Worm (Caenorhabditis elegans) whole organism, L4/young adult: ENCODE measurements around the gene R13A1.1.

Source experiments
- dao-5 ChIP-seq: sonication (generic microtip); optimal IDR thresholded peaks from 2 replicates; lab custom pipeline; 2016; ENCODE audit warnings: missing genotype, missing genetic modification characterization, moderate library complexity, missing compliant biosample characterization
- him-1 ChIP-seq: sonication (generic microtip); optimal IDR thresholded peaks from 2 replicates; lab custom pipeline; 2016; ENCODE audit warnings: missing genotype, missing genetic modification reagents, missing genetic modification characterization, missing compliant biosample characterization

ce11 chrIV:7230198-7230597 is 10.4 kb downstream of the R13A1.1 start, which contains the start of gene cap-1:
- no peak for TF ChIP-seq him-1
- TF ChIP-seq dao-5 (tag; lab: Kevin White, UChicago), result no peak
